Fruit fly (Drosophila melanogaster) whole organism: ENCODE measurements around the gene CG7841.

Experiments
- CG8478 ChIP-seq: fragments of >200 bp; optimal IDR thresholded peaks from 2 replicates; lab custom pipeline; 2018; ENCODE audit warnings: inconsistent platforms
- Dll ChIP-seq: fragments of >200 bp; optimal IDR thresholded peaks from 2 replicates; lab custom pipeline; 2017
- EcR ChIP-seq, 2 experiments: fragments of >200 bp; optimal IDR thresholded peaks; 2 replicates each; lab custom pipeline; 2017; ENCODE audit warnings: missing biosample characterization in 2 of 2, missing genetic modification characterization in 2 of 2, missing genetic modification reagents in 2 of 2
- pan ChIP-seq: fragments of >200 bp; optimal IDR thresholded peaks from 2 replicates; lab custom pipeline; 2017
- psq ChIP-seq: fragments of >200 bp; optimal IDR thresholded peaks from 2 replicates; lab custom pipeline; 2017
- usp ChIP-seq: fragments of >200 bp; optimal IDR thresholded peaks from 2 replicates; lab custom pipeline; 2017; ENCODE audit warnings: missing biosample characterization, missing genetic modification characterization, mixed read lengths

The CG7841 gene

DNA sequence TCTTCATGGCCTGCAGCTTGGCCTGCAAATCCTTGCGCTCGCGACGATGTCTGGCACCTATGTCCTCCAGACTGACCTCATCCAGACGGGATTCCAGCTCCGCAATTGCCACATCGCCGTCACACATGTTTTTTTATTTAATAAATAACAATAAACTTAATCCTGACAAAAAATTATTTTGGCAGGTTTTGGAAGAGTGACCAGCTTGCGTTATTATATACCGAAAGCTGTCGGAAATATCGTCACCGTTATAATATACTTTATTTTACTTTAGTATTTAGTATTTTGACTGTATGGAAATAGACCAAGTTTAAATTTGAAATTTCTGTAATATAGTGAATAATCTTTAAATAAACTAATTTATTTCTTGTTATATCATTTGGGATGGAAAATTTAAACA is 3.4 kb downstream of the CG7841 start, which contains the start of gene CG7857:
Gene CG7857, minus strand, starts transcription at position 208 of the 400 bp plus-strand sequence.
- TF ChIP-seq CG8478 (no peak), usp (GFP tag; lab: Kevin White, UChicago) (no peak), pan (no peak), psq (lab: Kevin White, UChicago) (no peak), Dll (lab: Kevin White, UChicago) (no peak), EcR (GFP tag; optimal IDR thresholded peaks at IDR 0.05; lab: Kevin White, UChicago) (no peak)

DNA sequence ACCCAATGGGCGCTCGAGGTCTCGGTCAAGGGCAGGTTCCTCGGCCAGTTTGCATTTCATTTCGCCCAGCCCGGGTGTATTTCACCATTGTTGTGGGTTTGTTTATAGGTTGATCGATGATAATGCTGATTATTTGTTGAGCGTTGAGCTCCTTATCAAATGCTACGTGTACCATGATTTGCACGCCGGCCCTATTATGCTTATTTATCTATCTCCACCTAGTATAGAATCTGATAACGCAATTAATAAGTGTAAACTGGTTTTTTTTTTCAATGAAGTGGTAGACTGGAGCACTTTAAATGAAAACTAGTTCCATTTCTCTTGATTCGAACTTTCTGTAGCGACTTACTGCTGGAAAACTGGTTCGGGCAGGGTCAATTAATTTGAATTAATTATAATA is 5.8 kb downstream of the CG7841 start:
- TF ChIP-seq EcR (GFP tag; optimal IDR thresholded peaks at IDR 0.05; lab: Kevin White, UChicago) (no peak), pan (no peak), Dll (lab: Kevin White, UChicago) (no peak), usp (GFP tag; lab: Kevin White, UChicago) (no peak)

DNA sequence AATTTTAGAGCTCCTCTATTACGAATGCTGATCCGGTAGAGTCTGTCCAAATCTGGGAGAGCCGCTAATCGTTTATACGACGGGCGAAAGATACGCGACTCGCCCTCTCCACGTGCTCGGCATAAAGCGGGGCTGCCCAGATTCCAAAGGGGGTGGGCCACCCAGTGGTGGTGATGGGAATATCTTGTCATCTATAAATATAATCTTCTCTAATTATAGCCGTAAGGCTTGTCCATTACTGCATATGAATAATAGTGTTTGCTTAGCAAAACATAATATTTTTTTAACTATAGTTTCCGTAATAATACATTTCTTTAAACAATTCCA is 6.4 kb downstream of the CG7841 start:
- no peak for TF ChIP-seq usp (GFP tag; lab: Kevin White, UChicago)
- no peak for TF ChIP-seq psq (lab: Kevin White, UChicago)
- TF ChIP-seq Dll (lab: Kevin White, UChicago), result no peak
- no peak for TF ChIP-seq pan
- TF ChIP-seq EcR (GFP tag; optimal IDR thresholded peaks at IDR 0.05; lab: Kevin White, UChicago), result no peak
- TF ChIP-seq CG8478, result no peak

DNA sequence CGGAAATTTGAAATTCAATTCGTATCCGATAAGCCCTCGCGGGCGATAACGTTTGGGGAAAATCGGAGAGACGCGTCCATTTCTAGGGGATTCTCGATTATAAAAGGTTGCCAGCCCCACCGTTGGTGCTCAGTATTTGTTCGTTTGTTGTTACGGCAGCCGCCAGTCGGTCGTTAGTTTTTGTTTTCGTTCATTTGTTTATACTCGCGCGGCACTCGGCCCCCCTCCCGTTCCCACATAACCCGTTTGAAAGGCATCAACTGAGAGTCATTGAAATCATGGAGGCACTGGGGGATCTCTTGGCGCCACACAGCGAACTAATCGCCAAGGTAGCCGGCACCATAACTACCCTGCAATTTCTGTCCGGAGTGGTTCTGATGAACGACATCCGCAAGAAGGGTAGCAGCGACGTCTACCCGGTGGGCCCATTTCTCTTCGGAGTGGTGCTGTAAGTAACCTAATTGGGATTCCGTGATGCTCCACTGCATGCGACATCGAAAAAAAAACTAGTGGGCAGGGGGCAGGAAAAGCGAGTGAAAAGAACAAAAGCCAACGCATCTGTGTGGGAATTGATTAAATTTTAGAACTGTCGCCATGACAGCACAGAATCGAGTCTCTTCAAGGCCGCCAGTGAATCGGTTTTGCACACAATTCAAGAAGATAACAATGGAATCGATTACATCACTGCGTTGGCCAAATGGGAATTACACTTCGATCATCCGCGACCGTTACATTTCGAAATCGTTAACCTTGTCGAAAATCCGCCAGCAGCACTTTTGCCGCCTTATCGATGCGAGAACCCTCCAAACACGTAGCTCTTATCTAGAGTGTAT is 7.0 kb downstream of the CG7841 start, which contains the start of gene CG7272:
Gene CG7272, plus strand, starts transcription at position 126 of the 833 bp plus-strand sequence.
- no peak for TF ChIP-seq CG8478
- TF ChIP-seq pan, result no peak
- no peak for TF ChIP-seq Dll (lab: Kevin White, UChicago)
- TF ChIP-seq usp (GFP tag; lab: Kevin White, UChicago), result no peak
- no peak for TF ChIP-seq EcR (GFP tag; optimal IDR thresholded peaks at IDR 0.05; lab: Kevin White, UChicago)
- no peak for TF ChIP-seq psq (lab: Kevin White, UChicago)

DNA sequence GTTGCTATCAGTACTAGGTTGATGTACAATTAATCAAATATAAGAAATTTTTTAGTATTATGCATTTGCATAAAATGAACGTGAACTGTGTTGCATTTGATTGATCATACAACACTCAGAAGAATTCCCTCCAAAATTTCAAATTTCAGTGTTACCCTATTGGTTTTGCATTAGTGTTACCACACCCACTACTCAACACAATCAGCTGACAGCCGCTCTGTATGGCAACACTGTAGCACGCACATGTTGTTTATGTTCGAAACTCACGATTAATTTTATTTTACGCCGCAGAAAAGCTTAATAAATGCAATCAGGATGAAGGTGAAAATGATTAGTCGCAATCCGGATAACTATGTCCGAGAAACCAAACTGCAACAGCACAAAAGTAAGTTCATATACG is 9.3 kb downstream of the CG7841 start, which contains the start of gene CG7275:
Gene CG7275, plus strand, starts transcription at position 215 of the 400 bp plus-strand sequence.
- TF ChIP-seq EcR (GFP tag; optimal IDR thresholded peaks at IDR 0.05; lab: Kevin White, UChicago) (no peak), pan (no peak), usp (GFP tag; lab: Kevin White, UChicago) (no peak), Dll (lab: Kevin White, UChicago) (no peak), CG8478 (no peak), psq (lab: Kevin White, UChicago) (no peak)

DNA sequence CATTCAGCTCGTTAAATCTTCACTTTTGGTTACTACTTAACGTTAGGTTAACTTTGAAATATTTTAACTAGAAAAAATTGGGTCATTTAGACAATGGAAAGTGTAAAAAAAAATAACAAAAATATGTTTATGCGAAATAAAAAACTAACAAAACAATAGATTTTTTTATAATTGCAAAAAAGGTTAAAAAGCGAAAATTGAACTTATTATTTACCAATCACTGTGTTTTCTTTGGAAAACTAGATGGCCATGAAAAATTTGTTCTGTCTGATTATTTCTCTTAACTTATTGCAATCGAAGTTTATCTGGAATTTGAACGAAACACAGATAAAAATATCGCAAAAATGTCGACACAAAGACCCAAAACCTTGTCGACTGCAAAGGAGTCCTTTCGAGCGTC is 10.2 kb downstream of the CG7841 start, which contains the start of gene CG7276:
Gene CG7276, plus strand, starts transcription at position 301 of the 400 bp plus-strand sequence.
- TF ChIP-seq EcR (GFP tag; optimal IDR thresholded peaks at IDR 0.05; lab: Kevin White, UChicago), result no peak
- TF ChIP-seq CG8478, result no peak
- no peak for TF ChIP-seq Dll (lab: Kevin White, UChicago)
- TF ChIP-seq psq (lab: Kevin White, UChicago), result no peak
- TF ChIP-seq pan, result no peak
- no peak for TF ChIP-seq usp (GFP tag; lab: Kevin White, UChicago)

DNA sequence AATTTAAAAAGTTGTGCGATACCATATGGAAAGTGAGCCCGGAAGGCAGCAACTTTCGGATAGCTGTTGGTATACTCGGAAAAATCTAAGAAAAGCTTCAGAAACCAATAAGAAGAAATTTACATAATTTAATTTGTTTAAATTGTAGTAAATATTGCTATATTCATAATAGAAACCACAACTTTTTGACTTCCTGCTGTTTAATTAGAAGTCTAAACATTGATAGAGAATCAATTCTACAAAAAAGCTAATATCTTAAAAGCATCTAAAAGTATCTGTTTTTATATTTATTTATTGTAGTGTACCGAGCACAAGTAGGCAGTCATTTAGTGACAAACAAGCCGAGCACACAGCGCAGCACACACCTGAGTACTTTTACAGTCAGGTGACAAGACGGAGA is 11.8 kb downstream of the CG7841 start, which contains the start of gene CG13455:
Gene CG13455, plus strand, starts transcription at position 301 of the 400 bp plus-strand sequence.
- TF ChIP-seq psq (lab: Kevin White, UChicago), result no peak
- TF ChIP-seq CG8478, result no peak
- TF ChIP-seq usp (GFP tag; lab: Kevin White, UChicago), result no peak
- TF ChIP-seq Dll (lab: Kevin White, UChicago), result no peak
- TF ChIP-seq EcR (GFP tag; optimal IDR thresholded peaks at IDR 0.05; lab: Kevin White, UChicago), result no peak
- TF ChIP-seq pan, result no peak

DNA sequence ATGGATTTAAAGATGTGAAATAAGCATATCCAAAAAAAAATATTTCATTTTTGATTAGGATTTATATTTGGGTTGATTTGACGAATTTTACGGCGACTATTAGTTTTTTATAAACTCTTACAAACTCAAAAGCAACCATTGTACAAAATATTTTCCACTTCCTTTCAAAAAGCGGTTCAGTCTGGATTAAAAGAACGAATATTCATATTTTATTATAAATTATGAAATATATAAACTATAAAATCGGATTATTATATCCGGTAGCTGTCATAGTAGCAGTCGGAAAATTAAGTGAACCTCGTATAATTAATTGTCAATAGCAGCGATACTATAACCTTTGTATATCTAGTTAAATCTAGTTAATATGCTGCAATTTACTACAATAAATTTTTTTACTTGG is 12.6 kb downstream of the CG7841 start, which contains the start of gene CG12355:
Gene CG12355, minus strand, starts transcription at position 101 of the 400 bp plus-strand sequence.
- no peak for TF ChIP-seq psq (lab: Kevin White, UChicago)
- no peak for TF ChIP-seq usp (GFP tag; lab: Kevin White, UChicago)
- no peak for TF ChIP-seq EcR (GFP tag; optimal IDR thresholded peaks at IDR 0.05; lab: Kevin White, UChicago)
- TF ChIP-seq pan, result no peak
- TF ChIP-seq CG8478, result no peak
- TF ChIP-seq Dll (lab: Kevin White, UChicago), result no peak

DNA sequence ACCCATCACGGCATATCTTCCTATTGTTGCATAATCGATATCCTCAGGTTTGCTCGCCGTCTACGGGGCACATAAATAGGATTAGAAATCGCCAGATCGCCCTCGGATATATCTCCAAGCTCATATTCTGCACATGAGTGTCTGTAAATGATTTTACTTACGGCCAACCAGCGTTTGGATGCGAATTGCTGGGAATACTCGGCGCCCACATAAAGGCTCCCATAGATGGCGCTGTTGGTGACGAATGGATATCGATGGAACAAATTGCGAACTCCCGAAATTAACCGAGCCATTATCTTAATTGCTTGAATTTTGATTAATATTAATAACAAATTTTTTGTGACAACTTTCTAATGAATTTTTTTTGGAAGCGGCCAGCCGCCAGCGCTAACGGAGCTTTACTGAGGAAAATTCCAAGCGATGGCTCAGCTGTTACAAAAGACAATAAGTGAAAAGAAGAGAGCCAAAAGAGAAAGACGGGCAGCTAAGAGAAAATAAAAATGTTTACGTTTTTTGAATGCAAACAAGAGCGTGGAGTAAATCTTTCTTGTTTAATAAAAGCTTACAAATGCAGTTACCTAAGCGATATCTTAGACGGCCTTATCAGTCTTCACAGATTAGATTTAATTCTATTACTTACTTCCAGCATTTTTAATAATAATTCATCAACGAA is 13.3 kb downstream of the CG7841 start:
- TF ChIP-seq psq (lab: Kevin White, UChicago) (no peak), pan (no peak), Dll (lab: Kevin White, UChicago) (no peak), CG8478 (no peak), EcR (GFP tag; optimal IDR thresholded peaks at IDR 0.05; lab: Kevin White, UChicago) (no peak)

DNA sequence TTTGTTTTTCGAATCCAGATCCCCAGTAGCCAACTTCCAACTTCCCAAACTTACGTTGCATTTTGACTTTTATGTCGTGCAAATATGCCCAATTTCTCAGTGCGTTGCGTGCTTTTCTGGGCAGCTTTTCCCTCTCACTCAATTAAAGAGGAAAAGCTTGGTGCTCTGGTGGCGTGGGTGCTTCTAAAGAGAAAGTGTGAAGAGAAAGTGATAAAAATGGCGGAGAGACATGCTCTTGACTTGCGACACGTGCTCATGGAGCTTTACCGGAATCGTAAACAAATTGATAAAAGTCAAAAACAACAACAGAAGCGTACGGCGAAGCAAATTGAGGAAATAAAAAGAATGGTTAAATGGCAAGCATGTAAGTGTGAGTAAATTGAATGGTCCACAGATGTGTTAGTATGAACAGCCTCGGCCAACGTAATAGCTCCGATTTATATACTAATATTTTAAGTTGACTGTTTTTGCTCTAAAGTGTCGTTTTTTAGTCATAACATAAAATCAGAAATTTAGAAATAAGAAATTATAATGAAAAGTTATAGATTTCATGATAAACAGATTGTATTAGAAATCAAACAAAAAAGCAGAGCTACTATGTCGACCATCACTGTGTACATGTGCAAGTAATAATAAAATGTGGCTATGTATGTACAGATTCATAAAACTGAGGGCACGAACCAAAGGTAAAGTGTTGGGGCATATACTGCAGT is 14.0 kb downstream of the CG7841 start:
- TF ChIP-seq CG8478, result no peak
- TF ChIP-seq Dll (lab: Kevin White, UChicago), result no peak
- TF ChIP-seq usp (GFP tag; lab: Kevin White, UChicago), result no peak
- no peak for TF ChIP-seq EcR (GFP tag; optimal IDR thresholded peaks at IDR 0.05; lab: Kevin White, UChicago)
- TF ChIP-seq pan, result no peak
- TF ChIP-seq psq (lab: Kevin White, UChicago), result no peak

DNA sequence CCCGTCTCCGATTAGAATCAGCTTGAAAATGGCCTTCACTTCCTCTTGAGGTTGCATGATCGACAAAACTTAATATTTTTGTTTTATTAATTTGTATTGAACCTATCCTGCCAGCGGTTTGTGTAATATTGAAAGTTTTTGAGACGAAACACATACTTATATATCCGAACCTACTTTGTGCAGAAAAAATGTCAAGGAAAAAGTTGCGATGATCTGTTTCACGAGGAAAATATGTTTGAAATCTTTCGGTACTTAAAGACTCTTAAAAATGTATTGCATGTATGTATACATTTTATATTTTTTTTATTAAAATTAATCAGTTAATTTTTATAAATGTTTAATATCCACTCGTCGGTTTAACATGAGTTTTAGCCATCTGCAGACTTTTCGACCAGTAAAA is 22.8 kb downstream of the CG7841 start, which contains the start of gene Ran-like:
Gene Ran-like, minus strand, starts transcription at position 101 of the 400 bp plus-strand sequence.
- no peak for TF ChIP-seq psq (lab: Kevin White, UChicago)
- TF ChIP-seq pan, result no peak
- TF ChIP-seq EcR (GFP tag; optimal IDR thresholded peaks at IDR 0.05; lab: Kevin White, UChicago), result no peak
- TF ChIP-seq CG8478, result no peak
- no peak for TF ChIP-seq Dll (lab: Kevin White, UChicago)
- no peak for TF ChIP-seq usp (GFP tag; lab: Kevin White, UChicago)
